Fruit fly (Drosophila melanogaster) whole organism, embryonic: ENCODE measurements around the gene heph.

ENCODE experiments used
- Bgb ChIP-seq: fragments of 200-800 bp; sonication (Bioruptor generic); IDR thresholded peaks from 2 replicates; pipeline ENCODE4 v1.3.6; 2022; ENCODE audit warnings: missing biosample characterization, missing genetic modification characterization; ENCODE audit not compliant: partially characterized antibody
- CG10274 ChIP-seq: fragments of 200-800 bp; sonication (Bioruptor generic); optimal IDR thresholded peaks from 3 replicates; lab custom pipeline; 2017; ENCODE audit warnings: missing biosample characterization, mild to moderate bottlenecking, missing genetic modification characterization
- CG11247 ChIP-seq: fragments of 200-800 bp; sonication (Bioruptor generic); IDR thresholded peaks from 2 replicates; pipeline ENCODE4 v1.3.6; 2022; ENCODE audit warnings: missing biosample characterization, missing genetic modification characterization
- CG12659 ChIP-seq: fragments of 200-800 bp; sonication (Bioruptor generic); optimal IDR thresholded peaks from 3 replicates; lab custom pipeline; 2017; ENCODE audit warnings: mild to moderate bottlenecking, missing biosample characterization, missing genetic modification reagents, missing genetic modification characterization
- CG13296 ChIP-seq: fragments of 200-800 bp; sonication (Bioruptor generic); optimal IDR thresholded peaks from 3 replicates; lab custom pipeline; 2018; ENCODE audit warnings: missing biosample characterization, mild to moderate bottlenecking, missing genetic modification characterization
- CG1647 ChIP-seq: fragments of 200-800 bp; sonication (Bioruptor generic); optimal IDR thresholded peaks from 3 replicates; lab custom pipeline; 2016; ENCODE audit warnings: missing biosample characterization, missing genetic modification characterization
- CG16813 ChIP-seq: fragments of 200-800 bp; sonication (Bioruptor generic); IDR thresholded peaks from 3 replicates; pipeline ENCODE4 v1.3.6; 2022; ENCODE audit warnings: missing biosample characterization, missing genetic modification characterization; ENCODE audit not compliant: partially characterized antibody
- CG17612 ChIP-seq: fragments of 200-800 bp; sonication (Bioruptor generic); IDR thresholded peaks from 2 replicates; pipeline ENCODE4 v1.3.6; 2022; ENCODE audit warnings: missing biosample characterization, missing genetic modification characterization
- CG1832 ChIP-seq: fragments of 200-800 bp; sonication (Bioruptor generic); optimal IDR thresholded peaks from 2 replicates; lab custom pipeline; 2017; ENCODE audit warnings: missing biosample characterization, mild to moderate bottlenecking, missing genetic modification characterization, inconsistent platforms
- CG2199 ChIP-seq: fragments of 200-800 bp; sonication (Bioruptor generic); IDR thresholded peaks from 3 replicates; pipeline ENCODE4 v1.3.6; 2022; ENCODE audit warnings: missing biosample characterization, missing genetic modification characterization
- CG3838 ChIP-seq: fragments of 200-800 bp; sonication (Bioruptor generic); optimal IDR thresholded peaks from 3 replicates; lab custom pipeline; 2016; ENCODE audit warnings: missing biosample characterization, missing genetic modification characterization
- CG42726 ChIP-seq: fragments of 200-800 bp; sonication (Bioruptor generic); IDR thresholded peaks from 2 replicates; pipeline ENCODE4 v1.3.6; 2022; ENCODE audit warnings: missing biosample characterization, missing genetic modification characterization; ENCODE audit not compliant: partially characterized antibody
- CG4282 ChIP-seq: fragments of 200-800 bp; sonication (Bioruptor generic); optimal IDR thresholded peaks from 2 replicates; lab custom pipeline; 2016; ENCODE audit warnings: missing biosample characterization, missing genetic modification characterization
- CG5245 ChIP-seq: fragments of 200-800 bp; sonication (Bioruptor generic); optimal IDR thresholded peaks from 3 replicates; lab custom pipeline; 2016; ENCODE audit warnings: missing biosample characterization, missing genetic modification characterization
- CG6654 ChIP-seq: fragments of 200-800 bp; sonication (Bioruptor generic); optimal IDR thresholded peaks from 2 replicates; lab custom pipeline; 2017; ENCODE audit warnings: missing biosample characterization, mild to moderate bottlenecking, missing genetic modification characterization
- CG6689 ChIP-seq: fragments of 200-800 bp; sonication (Bioruptor generic); IDR thresholded peaks from 2 replicates; pipeline ENCODE4 v1.3.6; 2022; ENCODE audit warnings: missing biosample characterization, missing genetic modification characterization
- CG6791 ChIP-seq: fragments of 200-800 bp; sonication (Bioruptor generic); IDR thresholded peaks from 3 replicates; pipeline ENCODE4 v1.3.6; 2022; ENCODE audit warnings: missing biosample characterization, missing genetic modification characterization; ENCODE audit not compliant: partially characterized antibody
- CG7357 ChIP-seq: fragments of 200-800 bp; sonication (Bioruptor generic); IDR thresholded peaks from 3 replicates; pipeline ENCODE4 v1.3.6; 2022; ENCODE audit warnings: missing biosample characterization, missing genetic modification characterization
- CG8944 ChIP-seq: fragments of 200-800 bp; sonication (Bioruptor generic); optimal IDR thresholded peaks from 3 replicates; lab custom pipeline; 2016; ENCODE audit warnings: missing biosample characterization, missing genetic modification characterization
- Dll ChIP-seq: fragments of 200-800 bp; sonication (Bioruptor generic); IDR thresholded peaks from 4 replicates; pipeline ENCODE4 v1.3.6; 2022; ENCODE audit warnings: missing biosample characterization, missing genetic modification characterization; ENCODE audit not compliant: partially characterized antibody
- Elba2 ChIP-seq: fragments of 200-800 bp; sonication (Bioruptor generic); optimal IDR thresholded peaks from 3 replicates; lab custom pipeline; 2016; ENCODE audit warnings: missing biosample characterization, missing genetic modification characterization
- Ets65A ChIP-seq: fragments of 200-800 bp; sonication (Bioruptor generic); peaks from one replicate; lab custom pipeline; 2016; ENCODE audit warnings: missing biosample characterization, missing genetic modification characterization
- Fer1 ChIP-seq: fragments of 200-800 bp; sonication (Bioruptor generic); optimal IDR thresholded peaks from 2 replicates; lab custom pipeline; 2017; ENCODE audit warnings: missing biosample characterization, mild to moderate bottlenecking, missing genetic modification characterization
- HLH3B ChIP-seq: fragments of 200-800 bp; sonication (Bioruptor generic); IDR thresholded peaks from 2 replicates; pipeline ENCODE4 v1.3.6; 2022; ENCODE audit warnings: missing biosample characterization, missing genetic modification characterization
- Hey ChIP-seq: fragments of 200-800 bp; sonication (Bioruptor generic); optimal IDR thresholded peaks from 3 replicates; lab custom pipeline; 2018; ENCODE audit warnings: missing biosample characterization, mild to moderate bottlenecking, missing genetic modification characterization
- Hr51 ChIP-seq, 2 experiments: fragments of 200-800 bp; sonication (Bioruptor generic); optimal IDR thresholded peaks; 2 replicates in 1 of 2; 3 replicates in 1 of 2; lab custom pipeline; 2016 to 2018; ENCODE audit warnings: missing biosample characterization in 2 of 2, missing genetic modification characterization in 2 of 2, mild to moderate bottlenecking in 1 of 2, moderate library complexity in 1 of 2
- Opbp ChIP-seq: fragments of 200-800 bp; sonication (Bioruptor generic); IDR thresholded peaks from 3 replicates; pipeline ENCODE4 v1.3.6; 2022; ENCODE audit warnings: missing biosample characterization, missing genetic modification characterization; ENCODE audit not compliant: partially characterized antibody
- Trl ChIP-seq, 3 experiments: fragments of >200 bp in 2 of 3; fragments of 200-800 bp in 1 of 3; sonication (Bioruptor generic) in 1 of 3; optimal IDR thresholded peaks; 2 replicates in 1 of 3; 3 replicates in 2 of 3; lab custom pipeline; 2016 to 2017; ENCODE audit warnings: missing biosample characterization in 1 of 3, missing genetic modification characterization in 1 of 3
- Xbp1 ChIP-seq: fragments of 200-800 bp; sonication (Bioruptor generic); optimal IDR thresholded peaks from 3 replicates; lab custom pipeline; 2016; ENCODE audit warnings: missing biosample characterization, mild to moderate bottlenecking, missing genetic modification characterization
- ac ChIP-seq: fragments of 200-800 bp; sonication (Bioruptor generic); optimal IDR thresholded peaks from 3 replicates; lab custom pipeline; 2017; ENCODE audit warnings: missing biosample characterization, mild to moderate bottlenecking, missing genetic modification characterization
- ash1 ChIP-seq: fragments of 200-800 bp; sonication (Bioruptor generic); optimal IDR thresholded peaks from 2 replicates; lab custom pipeline; 2018; ENCODE audit warnings: missing biosample characterization, mild to moderate bottlenecking, missing genetic modification characterization
- ato ChIP-seq: fragments of 200-800 bp; sonication (Bioruptor generic); IDR thresholded peaks from 2 replicates; pipeline ENCODE4 v1.3.6; 2022; ENCODE audit warnings: missing biosample characterization, missing genetic modification characterization; ENCODE audit not compliant: partially characterized antibody
- cg ChIP-seq: fragments of 200-800 bp; sonication (Bioruptor generic); optimal IDR thresholded peaks from 3 replicates; lab custom pipeline; 2019; ENCODE audit warnings: missing biosample characterization, mild to moderate bottlenecking, missing genetic modification characterization, moderate library complexity
- ci ChIP-seq: fragments of 200-800 bp; sonication (Bioruptor generic); IDR thresholded peaks from 3 replicates; pipeline ENCODE4 v1.3.6; 2022; ENCODE audit warnings: missing biosample characterization, missing genetic modification characterization
- dati ChIP-seq: fragments of 200-800 bp; sonication (Bioruptor generic); IDR thresholded peaks from 2 replicates; pipeline ENCODE4 v1.3.6; 2022; ENCODE audit warnings: missing biosample characterization, missing genetic modification characterization
- dimm ChIP-seq: fragments of 200-800 bp; sonication (Bioruptor generic); IDR thresholded peaks from 2 replicates; pipeline ENCODE4 v1.3.6; 2022; ENCODE audit warnings: missing biosample characterization, missing genetic modification characterization
- dmrt99B ChIP-seq: fragments of 200-800 bp; sonication (Bioruptor generic); optimal IDR thresholded peaks from 2 replicates; lab custom pipeline; 2018; ENCODE audit warnings: missing biosample characterization, mild to moderate bottlenecking, missing genetic modification characterization, moderate library complexity
- gcm2 ChIP-seq: fragments of 200-800 bp; sonication (Bioruptor generic); optimal IDR thresholded peaks from 2 replicates; lab custom pipeline; 2016; ENCODE audit warnings: missing biosample characterization, missing genetic modification characterization
- gsb ChIP-seq: fragments of 200-800 bp; sonication (Bioruptor generic); IDR thresholded peaks from 2 replicates; pipeline ENCODE4 v1.3.6; 2022; ENCODE audit warnings: missing biosample characterization, missing genetic modification characterization
- ind ChIP-seq: fragments of 200-800 bp; sonication (Bioruptor generic); optimal IDR thresholded peaks from 3 replicates; lab custom pipeline; 2016; ENCODE audit warnings: missing biosample characterization, missing genetic modification characterization
- ken ChIP-seq: fragments of 200-800 bp; sonication (Bioruptor generic); IDR thresholded peaks from 3 replicates; pipeline ENCODE4 v1.3.6; 2022; ENCODE audit warnings: missing biosample characterization, missing genetic modification characterization
- lbe ChIP-seq: fragments of 200-800 bp; sonication (Bioruptor generic); optimal IDR thresholded peaks from 2 replicates; lab custom pipeline; 2016; ENCODE audit warnings: missing biosample characterization, mild to moderate bottlenecking, missing genetic modification characterization
- sd ChIP-seq: fragments of 200-800 bp; sonication (Bioruptor generic); optimal IDR thresholded peaks from 3 replicates; lab custom pipeline; 2018; ENCODE audit warnings: missing biosample characterization, mild to moderate bottlenecking, missing genetic modification characterization, moderate library complexity
- seq ChIP-seq: fragments of 200-800 bp; sonication (Bioruptor generic); IDR thresholded peaks from 2 replicates; pipeline ENCODE4 v1.3.6; 2022; ENCODE audit warnings: missing biosample characterization, missing genetic modification characterization
- so ChIP-seq: fragments of 200-800 bp; sonication (Bioruptor generic); IDR thresholded peaks from 3 replicates; pipeline ENCODE4 v1.3.6; 2022; ENCODE audit warnings: missing biosample characterization, missing genetic modification characterization
- stwl ChIP-seq: fragments of 200-800 bp; sonication (Bioruptor generic); optimal IDR thresholded peaks from 3 replicates; lab custom pipeline; 2018; ENCODE audit warnings: missing biosample characterization, mild to moderate bottlenecking, missing genetic modification characterization, moderate library complexity
- tll ChIP-seq, 2 experiments: fragments of 200-800 bp in 1 of 2; fragments of >200 bp in 1 of 2; sonication (Bioruptor generic) in 1 of 2; optimal IDR thresholded peaks; 2 replicates each; lab custom pipeline; 2017 to 2019; ENCODE audit warnings: missing biosample characterization in 2 of 2, missing genetic modification characterization in 2 of 2, mild to moderate bottlenecking in 1 of 2, moderate library complexity in 1 of 2
- trh ChIP-seq: fragments of 200-800 bp; sonication (Bioruptor generic); optimal IDR thresholded peaks from 2 replicates; lab custom pipeline; 2016; ENCODE audit warnings: missing biosample characterization, missing genetic modification characterization
- zen2 ChIP-seq: fragments of 200-800 bp; sonication (Bioruptor generic); IDR thresholded peaks from 3 replicates; pipeline ENCODE4 v1.3.6; 2022; ENCODE audit warnings: missing biosample characterization, missing genetic modification characterization; ENCODE audit not compliant: partially characterized antibody
- zfh1 ChIP-seq: fragments of 200-800 bp; sonication (Bioruptor generic); IDR thresholded peaks from 3 replicates; pipeline ENCODE4 v1.3.6; 2022; ENCODE audit warnings: missing biosample characterization, missing genetic modification characterization

Gene heph

DNA sequence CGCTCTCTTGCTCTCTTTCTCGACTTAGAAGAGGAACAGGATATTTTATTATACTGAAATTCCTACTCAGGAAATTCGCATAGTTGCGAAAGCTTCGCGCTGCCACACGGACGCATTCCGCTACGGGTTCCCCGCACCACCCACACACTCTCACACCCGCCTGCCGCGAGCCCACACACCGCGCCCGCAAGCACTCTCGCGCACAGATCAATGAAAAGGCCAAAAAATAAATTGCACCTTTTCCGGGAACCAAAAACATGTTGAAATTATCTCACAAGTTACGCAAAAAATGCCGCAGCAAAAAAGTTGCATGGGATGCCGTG, 202.4 kb downstream of the heph start:
- TF ChIP-seq gcm2 (GFP tag; lab: Kevin White, UChicago) (no peak), HLH3B (GFP tag; lab: Robert Waterston, UW) (no peak), stwl (tag; lab: Kevin White, UChicago) (no peak), so (GFP tag; lab: Robert Waterston, UW) (no peak), CG12659 (GFP tag; lab: Kevin White, UChicago) (no peak), ato (peak; percentile 11; the same call in 1 of the 2 replicates), CG2199 (GFP tag; lab: Robert Waterston, UW) (no peak), lbe (GFP tag; lab: Kevin White, UChicago) (no peak), CG6689 (GFP tag; lab: Robert Waterston, UW) (no peak), ken (GFP tag; lab: Robert Waterston, UW) (no peak), ash1 (no peak), gsb (GFP tag; lab: Robert Waterston, UW) (no peak), zen2 (GFP tag; lab: Robert Waterston, UW) (no peak), Trl (optimal IDR thresholded peaks at IDR 0.05; lab: Kevin White, UChicago) (peak in 1 of 2 experiments; percentile 31), Trl (GFP tag; optimal IDR thresholded peaks at IDR 0.05; lab: Kevin White, UChicago) (no peak), CG10274 (GFP tag; lab: Kevin White, UChicago) (no peak), Hey (tag; lab: Kevin White, UChicago) (no peak), CG11247 (GFP tag; lab: Robert Waterston, UW) (no peak), cg (GFP tag; lab: Kevin White, UChicago) (no peak), Elba2 (GFP tag; lab: Kevin White, UChicago) (no peak), Ets65A (GFP tag; lab: Kevin White, UChicago) (no peak), Hr51 (GFP tag; optimal IDR thresholded peaks at IDR 0.05; lab: Kevin White, UChicago) (no peak), trh (GFP tag; lab: Kevin White, UChicago) (no peak), Xbp1 (GFP tag; lab: Kevin White, UChicago) (no peak), CG16813 (GFP tag; lab: Robert Waterston, UW) (no peak), Bgb (GFP tag; lab: Robert Waterston, UW) (no peak), ac (GFP tag; lab: Kevin White, UChicago) (no peak), CG13296 (GFP tag; lab: Kevin White, UChicago) (no peak), CG7357 (GFP tag; lab: Robert Waterston, UW) (no peak), CG4282 (GFP tag; lab: Kevin White, UChicago) (no peak), zfh1 (GFP tag; lab: Robert Waterston, UW) (0 out of 3 replicates have a peak, but pooled peaks have one; percentile 14), CG17612 (GFP tag; lab: Robert Waterston, UW) (no peak), CG1832 (GFP tag; lab: Kevin White, UChicago) (no peak), seq (GFP tag; lab: Robert Waterston, UW) (0 out of 2 replicates have a peak, but pooled peaks have one; percentile 1), ci (GFP tag; lab: Robert Waterston, UW) (0 out of 3 replicates have a peak, but pooled peaks have one; percentile 44), ind (GFP tag; lab: Kevin White, UChicago) (no peak), Fer1 (GFP tag; lab: Kevin White, UChicago) (no peak), CG1647 (GFP tag; lab: Kevin White, UChicago) (no peak), Dll (no peak), sd (tag; lab: Kevin White, UChicago) (peak; percentile 74), CG3838 (no peak), tll (GFP tag; optimal IDR thresholded peaks at IDR 0.05; lab: Kevin White, UChicago) (no peak), CG6791 (GFP tag; lab: Robert Waterston, UW) (peak; percentile 54; the same call in 1 of the 3 replicates), CG5245 (GFP tag; lab: Kevin White, UChicago) (no peak), Opbp (GFP tag; lab: Robert Waterston, UW) (peak; percentile 61; the same call in 1 of the 3 replicates), CG6654 (no peak), CG42726 (GFP tag; lab: Robert Waterston, UW) (no peak), CG8944 (GFP tag; lab: Kevin White, UChicago) (no peak), dmrt99B (tag; lab: Kevin White, UChicago) (no peak), dati (GFP tag; lab: Robert Waterston, UW) (no peak), dimm (GFP tag; lab: Robert Waterston, UW) (no peak)
